Fruit fly (Drosophila melanogaster) whole organism, embryonic: ENCODE measurements around the gene Indy-2.

ENCODE experiments used
- Abd-B ChIP-seq: fragments of 200-800 bp; sonication (Bioruptor generic); optimal IDR thresholded peaks from 2 replicates; lab custom pipeline; 2018; ENCODE audit warnings: missing biosample characterization, mild to moderate bottlenecking, missing genetic modification characterization, moderate library complexity
- B-H1 ChIP-seq: fragments of 200-800 bp; sonication (Bioruptor generic); IDR thresholded peaks from 3 replicates; pipeline ENCODE4 v1.3.6; 2022; ENCODE audit warnings: missing biosample characterization, missing genetic modification characterization
- BEAF-32 ChIP-seq: fragments of 200-800 bp; sonication (Bioruptor generic); optimal IDR thresholded peaks from 3 replicates; lab custom pipeline; 2017; ENCODE audit warnings: missing biosample characterization, missing genetic modification characterization, mild to moderate bottlenecking, moderate library complexity, missing genetic modification reagents
- Blimp-1 ChIP-seq: fragments of 200-800 bp; sonication (Bioruptor generic); optimal IDR thresholded peaks from 3 replicates; lab custom pipeline; 2018; ENCODE audit warnings: missing biosample characterization, missing genetic modification characterization, mild to moderate bottlenecking, moderate library complexity, missing genetic modification reagents
- CG10267 ChIP-seq: fragments of 200-800 bp; sonication (Bioruptor generic); optimal IDR thresholded peaks from 2 replicates; lab custom pipeline; 2018; ENCODE audit warnings: missing biosample characterization, mild to moderate bottlenecking, missing genetic modification characterization, moderate library complexity
- CG11093 ChIP-seq: fragments of 200-800 bp; sonication (Bioruptor generic); IDR thresholded peaks from 3 replicates; pipeline ENCODE4 v1.3.6; 2022; ENCODE audit warnings: missing biosample characterization, missing genetic modification characterization
- CG11247 ChIP-seq: fragments of 200-800 bp; sonication (Bioruptor generic); IDR thresholded peaks from 2 replicates; pipeline ENCODE4 v1.3.6; 2022; ENCODE audit warnings: missing biosample characterization, missing genetic modification characterization
- CG12391 ChIP-seq: fragments of 200-800 bp; sonication (Bioruptor generic); optimal IDR thresholded peaks from 3 replicates; lab custom pipeline; 2018; ENCODE audit warnings: missing biosample characterization, mild to moderate bottlenecking, missing genetic modification characterization, moderate library complexity
- CG13123 ChIP-seq: fragments of 200-800 bp; sonication (Bioruptor generic); optimal IDR thresholded peaks from 2 replicates; lab custom pipeline; 2016; ENCODE audit warnings: missing biosample characterization, missing genetic modification characterization
- CG13624 ChIP-seq: fragments of 200-800 bp; sonication (Bioruptor generic); optimal IDR thresholded peaks from 2 replicates; lab custom pipeline; 2016; ENCODE audit warnings: missing biosample characterization, missing genetic modification characterization
- CG14441 ChIP-seq: fragments of 200-800 bp; sonication (Bioruptor generic); IDR thresholded peaks from 2 replicates; pipeline ENCODE4 v1.3.6; 2022; ENCODE audit warnings: missing biosample characterization, missing genetic modification characterization
- CG1529 ChIP-seq: fragments of 200-800 bp; sonication (Bioruptor generic); optimal IDR thresholded peaks from 3 replicates; lab custom pipeline; 2018; ENCODE audit warnings: missing biosample characterization, missing genetic modification characterization
- CG15479 ChIP-seq: fragments of 200-800 bp; sonication (Bioruptor generic); optimal IDR thresholded peaks from 3 replicates; lab custom pipeline; 2019; ENCODE audit warnings: missing biosample characterization, mild to moderate bottlenecking, missing genetic modification characterization, moderate library complexity
- CG15514 ChIP-seq: fragments of 200-800 bp; sonication (Bioruptor generic); optimal IDR thresholded peaks from 3 replicates; lab custom pipeline; 2017; ENCODE audit warnings: missing biosample characterization, missing genetic modification characterization, mild to moderate bottlenecking, moderate library complexity, missing genetic modification reagents
- CG17328 ChIP-seq: fragments of 200-800 bp; sonication (Bioruptor generic); IDR thresholded peaks from 2 replicates; pipeline ENCODE4 v1.3.6; 2022; ENCODE audit warnings: missing biosample characterization, missing genetic modification characterization
- CG17612 ChIP-seq: fragments of 200-800 bp; sonication (Bioruptor generic); IDR thresholded peaks from 2 replicates; pipeline ENCODE4 v1.3.6; 2022; ENCODE audit warnings: missing biosample characterization, missing genetic modification characterization
- CG2120 ChIP-seq: fragments of 200-800 bp; sonication (Bioruptor generic); optimal IDR thresholded peaks from 3 replicates; lab custom pipeline; 2016; ENCODE audit warnings: missing biosample characterization, missing genetic modification characterization
- CG4617 ChIP-seq: fragments of 200-800 bp; sonication (Bioruptor generic); optimal IDR thresholded peaks from 3 replicates; lab custom pipeline; 2016; ENCODE audit warnings: missing biosample characterization, missing genetic modification characterization, borderline replicate concordance
- CG6175 ChIP-seq: fragments of 200-800 bp; sonication (Bioruptor generic); IDR thresholded peaks from 3 replicates; pipeline ENCODE4 v1.3.6; 2022; ENCODE audit warnings: missing biosample characterization, missing genetic modification characterization
- CG7357 ChIP-seq: fragments of 200-800 bp; sonication (Bioruptor generic); IDR thresholded peaks from 3 replicates; pipeline ENCODE4 v1.3.6; 2022; ENCODE audit warnings: missing biosample characterization, missing genetic modification characterization
- CG7786 ChIP-seq: fragments of 200-800 bp; sonication (Bioruptor generic); optimal IDR thresholded peaks from 2 replicates; lab custom pipeline; 2016; ENCODE audit warnings: missing biosample characterization, missing genetic modification characterization
- CG8089 ChIP-seq: fragments of 200-800 bp; sonication (Bioruptor generic); optimal IDR thresholded peaks from 3 replicates; lab custom pipeline; 2016; ENCODE audit warnings: missing biosample characterization, missing genetic modification characterization
- CG9215 ChIP-seq: fragments of 200-800 bp; sonication (Bioruptor generic); IDR thresholded peaks from 2 replicates; pipeline ENCODE4 v1.3.6; 2022; ENCODE audit warnings: missing biosample characterization, missing genetic modification characterization
- CG9609 ChIP-seq: fragments of 200-800 bp; sonication (Bioruptor generic); optimal IDR thresholded peaks from 3 replicates; lab custom pipeline; 2016; ENCODE audit warnings: missing biosample characterization, missing genetic modification characterization
- CrebB ChIP-seq: fragments of 200-800 bp; sonication (Bioruptor generic); optimal IDR thresholded peaks from 3 replicates; lab custom pipeline; 2018; ENCODE audit warnings: missing biosample characterization, mild to moderate bottlenecking, missing genetic modification characterization
- Dip3 ChIP-seq: fragments of 200-800 bp; sonication (Bioruptor generic); optimal IDR thresholded peaks from 3 replicates; lab custom pipeline; 2016; ENCODE audit warnings: missing biosample characterization, missing genetic modification characterization
- Fer2 ChIP-seq: fragments of 200-800 bp; sonication (Bioruptor generic); optimal IDR thresholded peaks from 2 replicates; lab custom pipeline; 2018; ENCODE audit warnings: missing biosample characterization, mild to moderate bottlenecking, missing genetic modification characterization, moderate library complexity
- Lhr ChIP-seq: fragments of 200-800 bp; sonication (Bioruptor generic); optimal IDR thresholded peaks from 3 replicates; lab custom pipeline; 2017; ENCODE audit warnings: mild to moderate bottlenecking, missing biosample characterization, missing genetic modification reagents, missing genetic modification characterization
- MBD-R2 ChIP-seq: fragments of 200-800 bp; sonication (Bioruptor generic); IDR thresholded peaks from 2 replicates; pipeline ENCODE4 v1.3.6; 2022; ENCODE audit warnings: missing biosample characterization, missing genetic modification characterization
- MTF-1 ChIP-seq: fragments of 200-800 bp; sonication (Bioruptor generic); optimal IDR thresholded peaks from 2 replicates; lab custom pipeline; 2018; ENCODE audit warnings: missing biosample characterization, mild to moderate bottlenecking, missing genetic modification characterization, borderline replicate concordance
- Mes4 ChIP-seq: fragments of 200-800 bp; sonication (Bioruptor generic); optimal IDR thresholded peaks from 2 replicates; lab custom pipeline; 2016; ENCODE audit warnings: missing biosample characterization, missing genetic modification characterization
- Myb ChIP-seq: fragments of 200-800 bp; sonication (Bioruptor generic); optimal IDR thresholded peaks from 2 replicates; lab custom pipeline; 2016; ENCODE audit warnings: missing biosample characterization, missing genetic modification characterization
- NFAT ChIP-seq: fragments of 200-800 bp; sonication (Bioruptor generic); IDR thresholded peaks from 2 replicates; pipeline ENCODE4 v1.3.6; 2022; ENCODE audit warnings: missing biosample characterization, missing genetic modification characterization
- Scr ChIP-seq: fragments of 200-800 bp; sonication (Bioruptor generic); IDR thresholded peaks from 2 replicates; pipeline ENCODE4 v1.3.6; 2022; ENCODE audit warnings: missing biosample characterization, missing genetic modification characterization; ENCODE audit not compliant: partially characterized antibody
- ap ChIP-seq: fragments of 200-800 bp; sonication (Bioruptor generic); IDR thresholded peaks from 2 replicates; pipeline ENCODE4 v1.3.6; 2022; ENCODE audit warnings: missing biosample characterization, missing genetic modification characterization
- disco-r ChIP-seq: fragments of 200-800 bp; sonication (Bioruptor generic); optimal IDR thresholded peaks from 2 replicates; lab custom pipeline; 2016; ENCODE audit warnings: missing biosample characterization, missing genetic modification characterization
- gce ChIP-seq: fragments of 200-800 bp; sonication (Bioruptor generic); IDR thresholded peaks from 3 replicates; pipeline ENCODE4 v1.3.6; 2022; ENCODE audit warnings: missing biosample characterization, missing genetic modification characterization
- gcm2 ChIP-seq: fragments of 200-800 bp; sonication (Bioruptor generic); optimal IDR thresholded peaks from 2 replicates; lab custom pipeline; 2016; ENCODE audit warnings: missing biosample characterization, missing genetic modification characterization
- gfzf ChIP-seq: fragments of 200-800 bp; sonication (Bioruptor generic); optimal IDR thresholded peaks from 2 replicates; lab custom pipeline; 2016; ENCODE audit warnings: missing biosample characterization, mild to moderate bottlenecking, missing genetic modification characterization, moderate library complexity
- ken ChIP-seq: fragments of 200-800 bp; sonication (Bioruptor generic); IDR thresholded peaks from 3 replicates; pipeline ENCODE4 v1.3.6; 2022; ENCODE audit warnings: missing biosample characterization, missing genetic modification characterization
- lilli ChIP-seq: fragments of 200-800 bp; sonication (Bioruptor generic); optimal IDR thresholded peaks from 3 replicates; lab custom pipeline; 2016; ENCODE audit warnings: missing biosample characterization, missing genetic modification characterization
- nerfin-1 ChIP-seq: fragments of 200-800 bp; sonication (Bioruptor generic); optimal IDR thresholded peaks from 3 replicates; lab custom pipeline; 2019; ENCODE audit warnings: missing biosample characterization, mild to moderate bottlenecking, missing genetic modification characterization, moderate library complexity
- org-1 ChIP-seq: fragments of 200-800 bp; sonication (Bioruptor generic); optimal IDR thresholded peaks from 2 replicates; lab custom pipeline; 2017; ENCODE audit warnings: missing biosample characterization, missing genetic modification characterization
- pnt ChIP-seq: fragments of 200-800 bp; sonication (Bioruptor generic); optimal IDR thresholded peaks from 3 replicates; lab custom pipeline; 2016; ENCODE audit warnings: missing biosample characterization, missing genetic modification characterization
- sc ChIP-seq, 3 experiments: fragments of >200 bp in 2 of 3; fragments of 200-800 bp in 1 of 3; sonication (Bioruptor generic) in 1 of 3; optimal IDR thresholded peaks; 2 replicates in 2 of 3; 3 replicates in 1 of 3; lab custom pipeline; 2017; ENCODE audit warnings: mild to moderate bottlenecking in 1 of 3, missing biosample characterization in 1 of 3, missing genetic modification characterization in 1 of 3, missing genetic modification reagents in 1 of 3
- sob ChIP-seq: fragments of 200-800 bp; sonication (Bioruptor generic); IDR thresholded peaks from 2 replicates; pipeline ENCODE4 v1.3.6; 2022; ENCODE audit warnings: missing biosample characterization, missing genetic modification characterization
- tgo ChIP-seq: fragments of 200-800 bp; sonication (Bioruptor generic); IDR thresholded peaks from 3 replicates; pipeline ENCODE4 v1.3.6; 2022; ENCODE audit warnings: missing biosample characterization, missing genetic modification characterization
- tll ChIP-seq, 2 experiments: fragments of 200-800 bp in 1 of 2; fragments of >200 bp in 1 of 2; sonication (Bioruptor generic) in 1 of 2; optimal IDR thresholded peaks; 2 replicates each; lab custom pipeline; 2017 to 2019; ENCODE audit warnings: missing biosample characterization in 2 of 2, missing genetic modification characterization in 2 of 2, mild to moderate bottlenecking in 1 of 2, moderate library complexity in 1 of 2

Gene Indy-2

DNA sequence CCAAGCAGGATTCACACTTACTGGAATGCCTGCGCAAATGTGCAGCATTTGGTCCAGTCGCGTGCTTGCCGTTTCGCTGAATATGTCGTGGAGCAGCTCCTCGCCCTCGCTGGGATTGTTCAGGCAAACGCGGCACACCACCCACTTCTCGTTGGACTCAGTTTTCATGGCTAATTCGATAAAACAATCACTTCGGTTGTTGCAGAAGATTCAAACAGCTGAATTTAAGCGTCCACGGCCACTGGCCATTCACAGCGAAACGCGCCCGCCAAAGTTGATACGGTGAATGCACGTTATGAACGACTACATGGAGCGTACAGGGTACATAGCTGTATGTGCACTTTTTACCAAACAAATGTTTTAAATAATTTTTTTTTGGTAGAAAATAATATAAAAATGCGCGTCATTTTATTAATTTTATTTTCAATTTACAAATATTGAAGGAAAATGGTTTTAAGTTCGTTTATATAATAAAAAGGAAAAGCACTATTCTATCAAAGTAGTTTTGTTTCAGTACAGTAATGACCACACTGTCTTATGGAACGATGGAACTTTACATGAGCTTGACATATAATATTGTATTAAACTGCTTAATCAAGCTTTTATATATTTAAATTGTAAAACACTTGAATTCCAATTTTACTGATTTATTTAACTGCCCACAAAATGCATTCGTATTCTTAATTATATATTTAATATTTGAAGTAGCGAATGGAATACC is 11.4 kb upstream of the Indy-2 start, which contains the start of gene trem (continued):
- peak; percentile 13 for TF ChIP-seq BEAF-32
- no peak for TF ChIP-seq gfzf (GFP tag; lab: Kevin White, UChicago)
- peak; percentile 37 for TF ChIP-seq CG13123 (GFP tag; lab: Kevin White, UChicago)
- TF ChIP-seq CG17612 (GFP tag; lab: Robert Waterston, UW), result 0 out of 2 replicates have a peak, but pooled peaks have one; percentile 25
- peak; percentile 83 for TF ChIP-seq CG12391 (tag; lab: Kevin White, UChicago)
- TF ChIP-seq MTF-1 (GFP tag; lab: Kevin White, UChicago), result no peak
- TF ChIP-seq ken (GFP tag; lab: Robert Waterston, UW), result peak; percentile 62; the same call in 2 of the 3 replicates
- peak; percentile 76 for TF ChIP-seq CG2120 (GFP tag; lab: Kevin White, UChicago)
- peak; percentile 38 for TF ChIP-seq CG1529 (GFP tag; lab: Kevin White, UChicago)
- peak; percentile 61 for TF ChIP-seq CG11247 (GFP tag; lab: Robert Waterston, UW)
- peak; percentile 1 for TF ChIP-seq CG15514
- TF ChIP-seq CG4617 (GFP tag; lab: Kevin White, UChicago), result peak; percentile 21
- TF ChIP-seq CG17328 (GFP tag; lab: Robert Waterston, UW), result peak; percentile 13; the same call in 1 of the 2 replicates
- TF ChIP-seq CG7357 (GFP tag; lab: Robert Waterston, UW), result peak; percentile 55; the same call in 1 of the 3 replicates
- peak; percentile 55; the same call in 1 of the 3 replicates for TF ChIP-seq CG11093 (GFP tag; lab: Robert Waterston, UW)
- peak; percentile 70 for TF ChIP-seq tgo
- peak; percentile 18 for TF ChIP-seq CG7786 (GFP tag; lab: Kevin White, UChicago)
- TF ChIP-seq B-H1 (GFP tag; lab: Robert Waterston, UW), result no peak; the same call in 2 of the 3 replicates
- TF ChIP-seq CG14441, result peak; percentile 66
- TF ChIP-seq CG9215 (GFP tag; lab: Robert Waterston, UW), result peak; percentile 83
- peak; percentile 82 for TF ChIP-seq Abd-B
- peak; percentile 61 for TF ChIP-seq pnt
- TF ChIP-seq ap (GFP tag; lab: Robert Waterston, UW), result 0 out of 2 replicates have a peak, but pooled peaks have one; percentile 31
- peak; percentile 91 for TF ChIP-seq MBD-R2 (GFP tag; lab: Robert Waterston, UW)
- peak; percentile 46; the same call in 1 of the 2 replicates for TF ChIP-seq sob (GFP tag; lab: Robert Waterston, UW)
- peak; percentile 60 for TF ChIP-seq Dip3 (GFP tag; lab: Kevin White, UChicago)
- peak; percentile 66 for TF ChIP-seq NFAT
- TF ChIP-seq CG8089 (GFP tag; lab: Kevin White, UChicago), result peak; percentile 16
- TF ChIP-seq Blimp-1 (GFP tag; lab: Kevin White, UChicago), result no peak
- TF ChIP-seq CG6175, result peak; percentile 31; the same call in 1 of the 3 replicates
- TF ChIP-seq CG15479, result peak; percentile 1
- TF ChIP-seq CrebB (tag; lab: Kevin White, UChicago), result no peak
- no peak for TF ChIP-seq gcm2
- TF ChIP-seq sc (optimal IDR thresholded peaks at IDR 0.05; lab: Kevin White, UChicago), result no peak
- peak; percentile 45 for TF ChIP-seq sc (GFP tag; optimal IDR thresholded peaks at IDR 0.05; lab: Kevin White, UChicago)
- peak; percentile 27 for TF ChIP-seq Lhr (GFP tag; lab: Kevin White, UChicago)
- TF ChIP-seq tll (GFP tag; optimal IDR thresholded peaks at IDR 0.05; lab: Kevin White, UChicago), result peak in 1 of 2 experiments; percentile 0
- TF ChIP-seq Fer2 (tag; lab: Kevin White, UChicago), result peak; percentile 67
- no peak for TF ChIP-seq gce (GFP tag; lab: Robert Waterston, UW)
- peak; percentile 30 for TF ChIP-seq org-1 (GFP tag; lab: Kevin White, UChicago)
- TF ChIP-seq Scr, result peak; percentile 17; the same call in 1 of the 2 replicates
- TF ChIP-seq lilli (GFP tag; lab: Kevin White, UChicago), result peak; percentile 66
- TF ChIP-seq Mes4 (GFP tag; lab: Kevin White, UChicago), result no peak
- peak; percentile 42 for TF ChIP-seq CG13624 (GFP tag; lab: Kevin White, UChicago)
- TF ChIP-seq CG10267, result peak; percentile 48
- no peak for TF ChIP-seq disco-r (GFP tag; lab: Kevin White, UChicago)
- peak; percentile 10 for TF ChIP-seq Myb
- peak; percentile 62 for TF ChIP-seq nerfin-1 (tag; lab: Kevin White, UChicago)
- peak; percentile 10 for TF ChIP-seq CG9609 (GFP tag; lab: Kevin White, UChicago)
